Fruit fly (Drosophila melanogaster) whole organism, pupa: ENCODE data around the gene Tsc1.

ENCODE experiments used
- CG10348 ChIP-seq: fragments of 200-800 bp; sonication (Bioruptor generic); IDR thresholded peaks from 2 replicates; pipeline ENCODE4 v1.3.6; 2022; ENCODE audit warnings: missing biosample characterization, missing genetic modification characterization
- CG12605 ChIP-seq: fragments of 200-800 bp; sonication (Bioruptor generic); IDR thresholded peaks from 2 replicates; pipeline ENCODE4 v1.3.6; 2022; ENCODE audit warnings: missing biosample characterization, missing genetic modification characterization
- CG13204 ChIP-seq: fragments of 200-800 bp; sonication (Bioruptor generic); optimal IDR thresholded peaks from 2 replicates; lab custom pipeline; 2018; ENCODE audit warnings: missing biosample characterization, mild to moderate bottlenecking, missing genetic modification characterization, moderate library complexity
- CG14655 ChIP-seq: fragments of 200-800 bp; sonication (Bioruptor generic); optimal IDR thresholded peaks from 3 replicates; lab custom pipeline; 2017; ENCODE audit warnings: mild to moderate bottlenecking, missing biosample characterization, missing genetic modification reagents, missing genetic modification characterization
- CG15710 ChIP-seq: fragments of 200-800 bp; sonication (Bioruptor generic); optimal IDR thresholded peaks from 2 replicates; lab custom pipeline; 2018; ENCODE audit warnings: missing biosample characterization, mild to moderate bottlenecking, missing genetic modification characterization, moderate library complexity
- CG17806 ChIP-seq: fragments of 200-800 bp; sonication (Bioruptor generic); optimal IDR thresholded peaks from 2 replicates; lab custom pipeline; 2018; ENCODE audit warnings: missing biosample characterization, mild to moderate bottlenecking, missing genetic modification characterization, moderate library complexity
- CG32121 ChIP-seq: fragments of 200-800 bp; sonication (Bioruptor generic); IDR thresholded peaks from 2 replicates; pipeline ENCODE4 v1.3.6; 2022; ENCODE audit warnings: missing biosample characterization, missing genetic modification characterization
- CG34367 ChIP-seq: fragments of 200-800 bp; sonication (Bioruptor generic); optimal IDR thresholded peaks from 2 replicates; lab custom pipeline; 2018; ENCODE audit warnings: missing biosample characterization, mild to moderate bottlenecking, missing genetic modification characterization
- CG4496 ChIP-seq: fragments of 200-800 bp; sonication (Bioruptor generic); IDR thresholded peaks from 3 replicates; pipeline ENCODE4 v1.3.6; 2022; ENCODE audit warnings: missing biosample characterization, missing genetic modification characterization
- CG8159 ChIP-seq: fragments of 200-800 bp; sonication (Bioruptor generic); optimal IDR thresholded peaks from 3 replicates; lab custom pipeline; 2018; ENCODE audit warnings: missing biosample characterization, mild to moderate bottlenecking, missing genetic modification characterization, moderate library complexity
- CG8301 ChIP-seq: fragments of 200-800 bp; sonication (Bioruptor generic); optimal IDR thresholded peaks from 2 replicates; lab custom pipeline; 2018; ENCODE audit warnings: missing biosample characterization, mild to moderate bottlenecking, missing genetic modification characterization
- CG9948 ChIP-seq: fragments of 200-800 bp; sonication (Bioruptor generic); optimal IDR thresholded peaks from 2 replicates; lab custom pipeline; 2018; ENCODE audit warnings: missing biosample characterization, mild to moderate bottlenecking, missing genetic modification characterization, moderate library complexity
- D1 ChIP-seq: fragments of 200-800 bp; sonication (Bioruptor generic); optimal IDR thresholded peaks from 2 replicates; lab custom pipeline; 2018; ENCODE audit warnings: missing biosample characterization, mild to moderate bottlenecking, missing genetic modification characterization, moderate library complexity
- EcR ChIP-seq: fragments of 200-800 bp; sonication (Bioruptor generic); optimal IDR thresholded peaks from 3 replicates; lab custom pipeline; 2019; ENCODE audit warnings: missing biosample characterization, missing genetic modification characterization, mild to moderate bottlenecking, moderate library complexity, missing genetic modification reagents
- Ets98B ChIP-seq: fragments of 200-800 bp; sonication (Bioruptor generic); IDR thresholded peaks from 2 replicates; pipeline ENCODE4 v1.3.6; 2022; ENCODE audit warnings: missing biosample characterization, missing genetic modification characterization
- Pif1A ChIP-seq: fragments of 200-800 bp; sonication (Bioruptor generic); optimal IDR thresholded peaks from 3 replicates; lab custom pipeline; 2016; ENCODE audit warnings: missing biosample characterization, missing genetic modification characterization
- Pif1B ChIP-seq: fragments of 200-800 bp; sonication (Bioruptor generic); optimal IDR thresholded peaks from 3 replicates; lab custom pipeline; 2016; ENCODE audit warnings: missing biosample characterization, missing genetic modification characterization
- Snoo ChIP-seq: fragments of 200-800 bp; sonication (Bioruptor generic); optimal IDR thresholded peaks from 3 replicates; lab custom pipeline; 2017; ENCODE audit warnings: missing biosample characterization, mild to moderate bottlenecking, missing genetic modification characterization, inconsistent platforms
- fd96Ca ChIP-seq: fragments of 200-800 bp; sonication (Bioruptor generic); IDR thresholded peaks from 3 replicates; pipeline ENCODE4 v1.3.6; 2022; ENCODE audit warnings: missing biosample characterization, missing genetic modification characterization
- gl ChIP-seq: fragments of 200-800 bp; sonication (Bioruptor generic); optimal IDR thresholded peaks from 2 replicates; lab custom pipeline; 2018; ENCODE audit warnings: missing biosample characterization, mild to moderate bottlenecking, missing genetic modification characterization
- rn ChIP-seq: fragments of 200-800 bp; sonication (Bioruptor generic); IDR thresholded peaks from 2 replicates; pipeline ENCODE4 v1.3.6; 2022; ENCODE audit warnings: missing biosample characterization, missing genetic modification characterization

Gene Tsc1

DNA sequence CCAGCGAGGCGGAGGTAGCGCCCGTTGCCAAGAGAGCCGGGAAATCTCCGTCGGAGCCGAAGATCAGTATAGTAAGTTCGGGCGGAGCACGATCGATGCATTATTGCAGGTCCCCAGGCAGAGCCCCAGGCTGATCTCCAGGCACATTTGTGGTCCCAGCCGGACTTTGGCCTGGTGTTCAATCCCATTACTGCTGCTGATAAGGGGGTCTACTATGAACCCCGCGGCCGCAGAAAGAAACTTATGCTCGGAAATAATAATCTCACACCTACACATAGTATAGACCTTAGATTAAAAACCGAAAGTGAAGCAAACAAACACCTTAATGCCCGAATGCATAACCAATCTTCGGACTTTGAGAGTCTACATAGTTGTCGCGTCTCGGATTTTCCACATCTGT is 13.1 kb upstream of the Tsc1 start:
- TF ChIP-seq CG8159 (tag; lab: Kevin White, UChicago) (no peak), CG4496 (GFP tag; lab: Robert Waterston, UW) (peak; percentile 52; the same call in 2 of the 3 replicates), CG34367 (tag; lab: Kevin White, UChicago) (no peak), CG12605 (GFP tag; lab: Robert Waterston, UW) (peak; percentile 55), CG10348 (GFP tag; lab: Robert Waterston, UW) (no peak), CG8301 (tag; lab: Kevin White, UChicago) (no peak), fd96Ca (GFP tag; lab: Robert Waterston, UW) (0 out of 3 replicates have a peak, but pooled peaks have one; percentile 6), Ets98B (no peak; the same call in 1 of the 2 replicates), gl (peak; percentile 64), CG9948 (tag; lab: Kevin White, UChicago) (no peak), D1 (no peak), Snoo (tag; lab: Kevin White, UChicago) (no peak), Pif1B (no peak), rn (GFP tag; lab: Robert Waterston, UW) (no peak), CG32121 (peak; percentile 5; the same call in 1 of the 2 replicates), CG17806 (tag; lab: Kevin White, UChicago) (no peak), CG13204 (GFP tag; lab: Kevin White, UChicago) (peak; percentile 1), EcR (GFP tag; lab: Kevin White, UChicago) (no peak), CG15710 (tag; lab: Kevin White, UChicago) (no peak), CG14655 (GFP tag; lab: Kevin White, UChicago) (no peak), Pif1A (GFP tag; lab: Kevin White, UChicago) (no peak)

DNA sequence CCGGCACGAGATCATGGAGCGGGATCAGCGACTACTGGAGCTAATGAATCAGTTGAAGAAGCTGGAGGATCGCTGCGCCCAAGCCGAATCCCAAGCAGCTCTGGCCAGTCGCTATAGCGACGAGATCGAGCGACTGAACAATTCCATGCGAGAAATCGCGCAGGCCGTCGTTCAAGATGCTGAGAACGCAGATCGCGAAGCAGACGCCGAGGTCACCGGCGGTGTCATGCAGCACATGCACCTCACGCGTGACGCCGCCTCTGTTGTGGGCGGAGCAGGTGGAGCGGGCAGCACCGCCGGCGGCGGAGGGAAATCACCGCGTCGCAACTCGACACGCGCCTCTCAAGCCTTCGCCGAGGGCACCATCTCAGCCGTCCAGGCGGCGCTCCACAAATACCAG is 8.4 kb upstream of the Tsc1 start:
- TF ChIP-seq EcR (GFP tag; lab: Kevin White, UChicago) (no peak), CG8159 (tag; lab: Kevin White, UChicago) (no peak), CG32121 (no peak), gl (no peak), CG4496 (GFP tag; lab: Robert Waterston, UW) (no peak), CG14655 (GFP tag; lab: Kevin White, UChicago) (no peak), CG8301 (tag; lab: Kevin White, UChicago) (no peak), Ets98B (no peak), Pif1A (GFP tag; lab: Kevin White, UChicago) (no peak), CG15710 (tag; lab: Kevin White, UChicago) (no peak)

dm6 chr3R:24122369-24122768 is 7.7 kb upstream of the Tsc1 start:
- no peak for TF ChIP-seq CG13204 (GFP tag; lab: Kevin White, UChicago)
- TF ChIP-seq CG8159 (tag; lab: Kevin White, UChicago), result no peak
- TF ChIP-seq EcR (GFP tag; lab: Kevin White, UChicago), result peak; percentile 67
- peak; percentile 17; the same call in 1 of the 2 replicates for TF ChIP-seq Ets98B
- TF ChIP-seq CG10348 (GFP tag; lab: Robert Waterston, UW), result no peak

DNA sequence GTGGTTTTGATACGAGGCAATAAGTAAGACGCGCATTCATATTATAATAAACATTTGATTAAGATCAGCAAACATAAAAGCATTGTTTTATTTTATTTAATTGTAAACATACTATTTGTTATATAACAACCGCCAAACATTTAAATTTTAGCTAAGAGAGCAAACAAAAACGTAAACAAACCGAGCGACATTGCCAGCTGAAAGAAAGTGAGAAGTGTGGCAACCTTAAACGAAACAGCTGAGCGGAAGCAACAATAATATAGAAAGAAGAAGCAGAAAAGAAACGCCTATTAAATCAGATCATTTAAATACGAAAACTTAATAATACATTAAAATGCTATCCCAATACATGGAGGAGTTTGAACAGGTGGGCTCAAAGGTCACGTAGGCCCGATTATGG is 4.5 kb downstream of the Tsc1 start, which contains the start of gene Sec10:
Gene Sec10 (plus strand): TSS at position 252 of the 400 bp plus-strand sequence.
- no peak for TF ChIP-seq fd96Ca (GFP tag; lab: Robert Waterston, UW)
- TF ChIP-seq CG34367 (tag; lab: Kevin White, UChicago), result peak; percentile 4

dm6 chr3R:24137311-24137945 is 7.3 kb downstream of the Tsc1 start, which contains the start of gene Npc2f:
Gene Npc2f, plus strand, starts transcription at chr3R:24137895.
- TF ChIP-seq CG15710 (tag; lab: Kevin White, UChicago) (no peak), EcR (GFP tag; lab: Kevin White, UChicago) (peak; percentile 64)
- TF ChIP-seq, all 21 proteins: peak for 1

dm6 chr3R:24138478-24139455 is 8.7 kb downstream of the Tsc1 start:
- TF ChIP-seq CG8301 (tag; lab: Kevin White, UChicago) (no peak), Pif1B (no peak), Pif1A (GFP tag; lab: Kevin White, UChicago) (no peak)
